Fruit fly (Drosophila melanogaster) whole organism, embryonic: ENCODE measurements around the gene CG4537.

Experiments
- CG12219 ChIP-seq: fragments of 200-800 bp; sonication (Bioruptor generic); optimal IDR thresholded peaks from 3 replicates; lab custom pipeline; 2018; ENCODE audit warnings: missing biosample characterization, mild to moderate bottlenecking, missing genetic modification characterization
- CG14860 ChIP-seq: fragments of 200-800 bp; sonication (Bioruptor generic); IDR thresholded peaks from 3 replicates; pipeline ENCODE4 v1.3.6; 2022; ENCODE audit warnings: missing biosample characterization, missing genetic modification characterization; ENCODE audit not compliant: partially characterized antibody
- CG1602 ChIP-seq: fragments of 200-800 bp; sonication (Bioruptor generic); optimal IDR thresholded peaks from 3 replicates; lab custom pipeline; 2016; ENCODE audit warnings: missing biosample characterization, missing genetic modification characterization
- CG18262 ChIP-seq: fragments of 200-800 bp; optimal IDR thresholded peaks from 3 replicates; lab custom pipeline; 2019; ENCODE audit warnings: missing biosample characterization, mild to moderate bottlenecking, missing genetic modification characterization, moderate library complexity
- CG30403 ChIP-seq: fragments of 200-800 bp; sonication (Bioruptor generic); optimal IDR thresholded peaks from 3 replicates; lab custom pipeline; 2016; ENCODE audit warnings: missing biosample characterization, missing genetic modification characterization
- CG31224 ChIP-seq: fragments of 200-800 bp; sonication (Bioruptor generic); IDR thresholded peaks from 2 replicates; pipeline ENCODE4 v1.3.6; 2022; ENCODE audit warnings: missing biosample characterization, missing genetic modification characterization
- CG32767 ChIP-seq: fragments of 200-800 bp; sonication (Bioruptor generic); IDR thresholded peaks from 2 replicates; pipeline ENCODE4 v1.3.6; 2022; ENCODE audit warnings: missing biosample characterization, missing genetic modification characterization
- CG3281 ChIP-seq: fragments of 200-800 bp; sonication (Bioruptor generic); optimal IDR thresholded peaks from 3 replicates; lab custom pipeline; 2017; ENCODE audit warnings: missing biosample characterization, mild to moderate bottlenecking, missing genetic modification characterization
- CG3407 ChIP-seq: fragments of 200-800 bp; sonication (Bioruptor generic); optimal IDR thresholded peaks from 2 replicates; lab custom pipeline; 2018; ENCODE audit warnings: missing biosample characterization, mild to moderate bottlenecking, missing genetic modification characterization
- CG34376 ChIP-seq: fragments of 200-800 bp; sonication (Bioruptor generic); optimal IDR thresholded peaks from 2 replicates; lab custom pipeline; 2018; ENCODE audit warnings: missing biosample characterization, mild to moderate bottlenecking, missing genetic modification characterization
- CG43689 ChIP-seq: fragments of 200-800 bp; sonication (Bioruptor generic); IDR thresholded peaks from 2 replicates; pipeline ENCODE4 v1.3.6; 2022; ENCODE audit warnings: missing biosample characterization, missing genetic modification characterization
- CG4617 ChIP-seq: fragments of 200-800 bp; sonication (Bioruptor generic); optimal IDR thresholded peaks from 3 replicates; lab custom pipeline; 2016; ENCODE audit warnings: missing biosample characterization, missing genetic modification characterization, borderline replicate concordance
- CG4730 ChIP-seq: fragments of 200-800 bp; sonication (Bioruptor generic); IDR thresholded peaks from 2 replicates; pipeline ENCODE4 v1.3.6; 2022; ENCODE audit warnings: missing biosample characterization, missing genetic modification characterization
- CG6791 ChIP-seq: fragments of 200-800 bp; sonication (Bioruptor generic); IDR thresholded peaks from 3 replicates; pipeline ENCODE4 v1.3.6; 2022; ENCODE audit warnings: missing biosample characterization, missing genetic modification characterization; ENCODE audit not compliant: partially characterized antibody
- CG7928 ChIP-seq: fragments of 200-800 bp; sonication (Bioruptor generic); optimal IDR thresholded peaks from 2 replicates; lab custom pipeline; 2017; ENCODE audit warnings: missing biosample characterization, mild to moderate bottlenecking, missing genetic modification characterization
- CG9609 ChIP-seq: fragments of 200-800 bp; sonication (Bioruptor generic); optimal IDR thresholded peaks from 3 replicates; lab custom pipeline; 2016; ENCODE audit warnings: missing biosample characterization, missing genetic modification characterization
- Eip74EF ChIP-seq, 2 experiments: fragments of 200-800 bp in 1 of 2; fragments of >200 bp in 1 of 2; sonication (Bioruptor generic) in 1 of 2; optimal IDR thresholded peaks; 2 replicates each; lab custom pipeline; 2017 to 2019; ENCODE audit warnings: missing biosample characterization in 2 of 2, missing genetic modification characterization in 2 of 2, mild to moderate bottlenecking in 1 of 2, moderate library complexity in 1 of 2
- Gsc ChIP-seq: fragments of 200-800 bp; sonication (Bioruptor generic); IDR thresholded peaks from 2 replicates; pipeline ENCODE4 v1.3.6; 2022; ENCODE audit warnings: missing biosample characterization, missing genetic modification characterization
- Hsf ChIP-seq: fragments of 200-800 bp; sonication (Bioruptor generic); optimal IDR thresholded peaks from 3 replicates; lab custom pipeline; 2016; ENCODE audit warnings: missing biosample characterization, missing genetic modification characterization
- Mad ChIP-seq: fragments of 200-800 bp; sonication (Bioruptor generic); optimal IDR thresholded peaks from 2 replicates; lab custom pipeline; 2016; ENCODE audit warnings: missing biosample characterization, missing genetic modification characterization
- Mes4 ChIP-seq: fragments of 200-800 bp; sonication (Bioruptor generic); optimal IDR thresholded peaks from 2 replicates; lab custom pipeline; 2016; ENCODE audit warnings: missing biosample characterization, missing genetic modification characterization
- Sry-β ChIP-seq: fragments of 200-800 bp; sonication (Bioruptor generic); optimal IDR thresholded peaks from 2 replicates; lab custom pipeline; 2018; ENCODE audit warnings: missing biosample characterization, mild to moderate bottlenecking, missing genetic modification characterization, moderate library complexity
- Usf ChIP-seq: fragments of 200-800 bp; sonication (Bioruptor generic); optimal IDR thresholded peaks from 2 replicates; lab custom pipeline; 2017; ENCODE audit warnings: missing genotype, missing biosample characterization, missing genetic modification characterization
- YL-1 ChIP-seq: fragments of 200-800 bp; sonication (Bioruptor generic); optimal IDR thresholded peaks from 3 replicates; lab custom pipeline; 2017; ENCODE audit warnings: missing biosample characterization, mild to moderate bottlenecking, missing genetic modification characterization
- chn ChIP-seq: fragments of 200-800 bp; sonication (Bioruptor generic); optimal IDR thresholded peaks from 2 replicates; lab custom pipeline; 2016; ENCODE audit warnings: missing biosample characterization, missing genetic modification characterization
- da ChIP-seq: fragments of 200-800 bp; sonication (Bioruptor generic); optimal IDR thresholded peaks from 2 replicates; lab custom pipeline; 2016; ENCODE audit warnings: missing biosample characterization, missing genetic modification characterization
- dm ChIP-seq: fragments of 200-800 bp; sonication (Bioruptor generic); optimal IDR thresholded peaks from 3 replicates; lab custom pipeline; 2016; ENCODE audit warnings: missing biosample characterization, missing genetic modification characterization
- dysf ChIP-seq: fragments of 200-800 bp; sonication (Bioruptor generic); IDR thresholded peaks from 3 replicates; pipeline ENCODE4 v1.3.6; 2022; ENCODE audit warnings: missing biosample characterization, missing genetic modification characterization
- fu2 ChIP-seq: fragments of 200-800 bp; sonication (Bioruptor generic); optimal IDR thresholded peaks from 2 replicates; lab custom pipeline; 2016; ENCODE audit warnings: missing biosample characterization, missing genetic modification characterization
- grn ChIP-seq: fragments of 200-800 bp; sonication (Bioruptor generic); optimal IDR thresholded peaks from 3 replicates; lab custom pipeline; 2017; ENCODE audit warnings: missing biosample characterization, missing genetic modification characterization
- gsb ChIP-seq: fragments of 200-800 bp; sonication (Bioruptor generic); IDR thresholded peaks from 2 replicates; pipeline ENCODE4 v1.3.6; 2022; ENCODE audit warnings: missing biosample characterization, missing genetic modification characterization
- h ChIP-seq: fragments of >200 bp; optimal IDR thresholded peaks from 2 replicates; lab custom pipeline; 2017
- hb ChIP-seq: fragments of 200-800 bp; sonication (Bioruptor generic); IDR thresholded peaks from 3 replicates; pipeline ENCODE4 v1.3.6; 2022; ENCODE audit warnings: missing biosample characterization, missing genetic modification characterization; ENCODE audit not compliant: partially characterized antibody
- insv ChIP-seq, 2 experiments: fragments of 200-800 bp; sonication (Bioruptor generic); optimal IDR thresholded peaks; 3 replicates each; lab custom pipeline; 2016 to 2018; ENCODE audit warnings: missing biosample characterization in 2 of 2, missing genetic modification characterization in 2 of 2
- ken ChIP-seq: fragments of 200-800 bp; sonication (Bioruptor generic); IDR thresholded peaks from 3 replicates; pipeline ENCODE4 v1.3.6; 2022; ENCODE audit warnings: missing biosample characterization, missing genetic modification characterization
- klu ChIP-seq: fragments of 200-800 bp; sonication (Bioruptor generic); IDR thresholded peaks from 2 replicates; pipeline ENCODE4 v1.3.6; 2022; ENCODE audit warnings: missing biosample characterization, missing genetic modification characterization
- lola ChIP-seq, 3 experiments: fragments of >200 bp in 2 of 3; fragments of 200-800 bp in 1 of 3; sonication (Bioruptor generic) in 1 of 3; optimal IDR thresholded peaks; 2 replicates each; lab custom pipeline; 2017 to 2019; ENCODE audit warnings: missing biosample characterization in 3 of 3, missing genetic modification characterization in 3 of 3, mild to moderate bottlenecking in 1 of 3, moderate library complexity in 1 of 3
- mld ChIP-seq: fragments of 200-800 bp; sonication (Bioruptor generic); IDR thresholded peaks from 3 replicates; pipeline ENCODE4 v1.3.6; 2022; ENCODE audit warnings: missing biosample characterization, missing genetic modification characterization; ENCODE audit not compliant: partially characterized antibody
- phol ChIP-seq: fragments of 200-800 bp; sonication (Bioruptor generic); optimal IDR thresholded peaks from 3 replicates; lab custom pipeline; 2018; ENCODE audit warnings: missing biosample characterization, mild to moderate bottlenecking, missing genetic modification characterization, moderate library complexity
- ranshi ChIP-seq: fragments of 200-800 bp; sonication (Bioruptor generic); IDR thresholded peaks from 2 replicates; pipeline ENCODE4 v1.3.6; 2022; ENCODE audit warnings: missing biosample characterization, missing genetic modification characterization
- rib ChIP-seq: fragments of 200-800 bp; sonication (Bioruptor generic); IDR thresholded peaks from 2 replicates; pipeline ENCODE4 v1.3.6; 2022; ENCODE audit warnings: missing biosample characterization, missing genetic modification characterization
- sd ChIP-seq: fragments of 200-800 bp; sonication (Bioruptor generic); optimal IDR thresholded peaks from 3 replicates; lab custom pipeline; 2018; ENCODE audit warnings: missing biosample characterization, mild to moderate bottlenecking, missing genetic modification characterization, moderate library complexity
- sim ChIP-seq: fragments of 200-800 bp; sonication (Bioruptor generic); IDR thresholded peaks from 2 replicates; pipeline ENCODE4 v1.3.6; 2022; ENCODE audit warnings: missing biosample characterization, missing genetic modification characterization
- trh ChIP-seq: fragments of 200-800 bp; sonication (Bioruptor generic); optimal IDR thresholded peaks from 2 replicates; lab custom pipeline; 2016; ENCODE audit warnings: missing biosample characterization, missing genetic modification characterization
- twi ChIP-seq: fragments of 200-800 bp; optimal IDR thresholded peaks from 2 replicates; lab custom pipeline; 2019; ENCODE audit warnings: missing biosample characterization, mild to moderate bottlenecking, missing genetic modification characterization, moderate library complexity
- tx ChIP-seq: fragments of 200-800 bp; sonication (Bioruptor generic); optimal IDR thresholded peaks from 2 replicates; lab custom pipeline; 2016; ENCODE audit warnings: missing biosample characterization, missing genetic modification characterization
- wdn ChIP-seq: fragments of 200-800 bp; sonication (Bioruptor generic); IDR thresholded peaks from 2 replicates; pipeline ENCODE4 v1.3.6; 2022; ENCODE audit warnings: missing biosample characterization, missing genetic modification characterization
- zen ChIP-seq: fragments of 200-800 bp; sonication (Bioruptor generic); optimal IDR thresholded peaks from 3 replicates; lab custom pipeline; 2018; ENCODE audit warnings: missing biosample characterization, mild to moderate bottlenecking, missing genetic modification characterization, moderate library complexity

The CG4537 gene

DNA sequence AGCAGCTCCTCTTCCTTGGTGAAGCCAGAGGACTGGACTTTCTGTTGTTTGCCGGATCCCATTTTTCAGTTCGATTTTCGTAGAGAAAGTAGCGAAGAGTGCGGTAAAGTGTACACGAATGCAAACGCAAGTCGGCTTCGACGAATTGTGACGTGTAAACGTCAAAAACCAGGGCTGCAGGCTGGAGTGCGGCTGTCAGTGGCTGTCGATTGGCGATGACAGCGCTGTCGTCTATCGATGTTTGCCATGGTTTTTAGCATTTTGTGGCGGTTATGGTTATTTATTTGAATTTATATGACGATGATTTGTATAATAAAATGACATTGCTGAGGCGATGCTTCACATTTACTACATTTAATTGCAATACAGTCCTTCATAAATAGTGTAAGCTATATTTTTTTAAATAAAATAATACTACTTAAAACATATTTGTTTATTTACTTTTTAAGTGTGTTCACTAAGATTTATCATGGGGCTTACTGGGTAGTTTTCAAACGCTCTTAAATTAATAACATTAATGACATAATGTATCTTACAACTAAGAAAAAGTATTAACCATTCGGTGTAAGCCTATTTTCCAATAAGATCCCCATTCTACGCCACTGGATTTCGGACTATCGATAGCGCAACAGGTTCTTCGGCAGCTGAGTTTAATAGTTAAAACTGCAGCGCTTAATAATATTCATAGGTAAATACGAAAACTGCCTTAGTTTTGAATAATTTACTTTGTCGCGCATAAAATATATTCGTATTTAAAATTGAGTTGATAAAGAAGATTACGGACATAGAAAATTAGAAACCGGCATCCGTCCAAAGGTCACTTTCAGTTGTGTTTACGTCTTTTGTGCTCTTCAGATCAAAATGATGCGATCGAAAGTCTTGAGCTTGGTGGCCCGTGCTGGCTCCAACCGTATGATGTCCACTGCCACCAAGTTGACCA is 27.6 kb downstream of the CG4537 start, which contains the start of the genes CG5885 and CG4598 (continued):
- TF ChIP-seq CG12219 (GFP tag; lab: Kevin White, UChicago) (peak; percentile 59), dm (GFP tag; lab: Kevin White, UChicago) (no peak), CG32767 (GFP tag; lab: Robert Waterston, UW) (peak; percentile 34; the same call in 1 of the 2 replicates), CG1602 (GFP tag; lab: Kevin White, UChicago) (peak; percentile 69), CG14860 (GFP tag; lab: Robert Waterston, UW) (peak; percentile 68), Sry-β (GFP tag; lab: Kevin White, UChicago) (no peak), CG43689 (GFP tag; lab: Robert Waterston, UW) (0 out of 2 replicates have a peak, but pooled peaks have one; percentile 10), grn (GFP tag; lab: Kevin White, UChicago) (no peak), Mes4 (GFP tag; lab: Kevin White, UChicago) (no peak), wdn (GFP tag; lab: Robert Waterston, UW) (no peak), da (GFP tag; lab: Kevin White, UChicago) (no peak), ken (peak; percentile 71; the same call in 1 of the 3 replicates), h (lab: Kevin White, UChicago) (no peak), CG31224 (GFP tag; lab: Robert Waterston, UW) (no peak), lola (GFP tag; optimal IDR thresholded peaks at IDR 0.05; lab: Kevin White, UChicago) (peak in 1 of 3 experiments; percentile 71), zen (tag; lab: Kevin White, UChicago) (peak; percentile 7), dysf (GFP tag; lab: Robert Waterston, UW) (peak; percentile 72; the same call in 2 of the 3 replicates), insv (GFP tag; optimal IDR thresholded peaks at IDR 0.05; lab: Kevin White, UChicago) (peak in 1 of 2 experiments; percentile 82), CG9609 (GFP tag; lab: Kevin White, UChicago) (no peak), CG4730 (GFP tag; lab: Robert Waterston, UW) (0 out of 2 replicates have a peak, but pooled peaks have one; percentile 22), CG30403 (GFP tag; lab: Kevin White, UChicago) (peak; percentile 77), Hsf (GFP tag; lab: Kevin White, UChicago) (peak; percentile 38), CG18262 (tag; lab: Kevin White, UChicago) (peak; percentile 70), Gsc (GFP tag; lab: Robert Waterston, UW) (no peak), hb (GFP tag; lab: Robert Waterston, UW) (peak; percentile 69), YL-1 (GFP tag; lab: Kevin White, UChicago) (peak; percentile 89), chn (GFP tag; lab: Kevin White, UChicago) (peak; percentile 54), ranshi (GFP tag; lab: Robert Waterston, UW) (peak; percentile 78), gsb (GFP tag; lab: Robert Waterston, UW) (no peak), sim (GFP tag; lab: Robert Waterston, UW) (no peak; the same call in 1 of the 2 replicates), Mad (GFP tag; lab: Kevin White, UChicago) (peak; percentile 6), twi (peak; percentile 35), rib (0 out of 2 replicates have a peak, but pooled peaks have one; percentile 34), CG34376 (GFP tag; lab: Kevin White, UChicago) (peak; percentile 3), trh (GFP tag; lab: Kevin White, UChicago) (peak; percentile 61), Eip74EF (GFP tag; optimal IDR thresholded peaks at IDR 0.05; lab: Kevin White, UChicago) (peak in 1 of 2 experiments; percentile 22), fu2 (GFP tag; lab: Kevin White, UChicago) (no peak), Usf (GFP tag; lab: Kevin White, UChicago) (no peak), phol (tag; lab: Kevin White, UChicago) (peak; percentile 69), tx (GFP tag; lab: Kevin White, UChicago) (peak; percentile 46), CG6791 (GFP tag; lab: Robert Waterston, UW) (peak; percentile 78), CG7928 (GFP tag; lab: Kevin White, UChicago) (peak; percentile 98), mld (peak; percentile 82), CG3407 (peak; percentile 54), sd (tag; lab: Kevin White, UChicago) (peak; percentile 15), CG3281 (GFP tag; lab: Kevin White, UChicago) (peak; percentile 34), klu (GFP tag; lab: Robert Waterston, UW) (no peak; the same call in 1 of the 2 replicates), CG4617 (GFP tag; lab: Kevin White, UChicago) (peak; percentile 48)
